Worm (Caenorhabditis elegans) whole organism, midembryonic: ENCODE results near the gene gcy-7.

Experiments
- cog-1 ChIP-seq: sonication (generic microtip); optimal IDR thresholded peaks from 2 replicates; lab custom pipeline; 2016; ENCODE audit warnings: missing genetic modification characterization, missing compliant biosample characterization
- ref-1 ChIP-seq: fragments of 200-800 bp; sonication (Bioruptor generic); conservative IDR thresholded peaks from 2 replicates; pipeline ENCODE4 v1.3.6; 2022; ENCODE audit warnings: missing genetic modification reagents, missing genetic modification characterization, missing compliant biosample characterization
- tab-1 ChIP-seq: fragments of 200-800 bp; sonication (Bioruptor generic); IDR thresholded peaks from 2 replicates; pipeline ENCODE4 v1.3.6; 2022; ENCODE audit warnings: missing genetic modification characterization, missing compliant biosample characterization
- ztf-23 ChIP-seq: fragments of 200-800 bp; sonication (Bioruptor generic); IDR thresholded peaks from 2 replicates; pipeline ENCODE4 v1.3.6; 2022; ENCODE audit warnings: missing genetic modification reagents, missing genetic modification characterization, missing compliant biosample characterization
- ztf-29 ChIP-seq: fragments of 200-800 bp; sonication (Bioruptor generic); IDR thresholded peaks from 2 replicates; pipeline ENCODE4 v1.3.6; 2022; ENCODE audit warnings: missing genetic modification reagents, missing genetic modification characterization, missing compliant biosample characterization

DNA sequence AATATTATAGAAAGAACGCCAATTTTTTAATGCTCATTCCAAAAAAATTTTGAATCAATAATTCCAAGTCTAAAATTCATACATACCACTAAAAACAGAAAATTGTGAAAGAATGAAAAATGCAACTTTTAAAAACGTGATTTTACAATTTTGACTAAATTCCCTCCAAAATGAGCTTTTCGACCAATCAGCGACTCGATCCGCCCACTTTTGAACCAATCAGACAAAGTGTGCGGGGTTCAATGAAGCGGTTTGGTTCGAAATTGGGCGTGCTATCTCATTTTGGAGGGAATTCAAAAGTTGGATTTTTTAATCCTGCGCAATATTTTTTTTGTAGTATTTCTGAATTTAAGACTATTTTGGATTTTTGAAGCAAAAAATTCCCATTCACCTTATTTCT lies 30.1 kb downstream of the gcy-7 start:
- TF ChIP-seq tab-1 (GFP tag; lab: Robert Waterston, UW) = no peak
- TF ChIP-seq ztf-23 = no peak
- no peak for TF ChIP-seq ztf-29
- TF ChIP-seq cog-1 = no peak
- no peak for TF ChIP-seq ref-1 (GFP tag; lab: Robert Waterston, UW)
